Worm (Caenorhabditis elegans): ENCODE measurements around the gene F52C6.3.

ce11 chrII:1924459-1924858, at the start of gene F52C6.3:
- no peak for TF ChIP-seq lsy-2 (tag; optimal IDR thresholded peaks at IDR 0.05)
- TF ChIP-seq snpc-4 (tag; optimal IDR thresholded peaks at IDR 0.05) = no peak
- TF ChIP-seq M03D4.4 (tag; optimal IDR thresholded peaks at IDR 0.05) = no peak
- no peak for TF ChIP-seq unc-62 (GFP tag; optimal IDR thresholded peaks at IDR 0.05)
- no peak for TF ChIP-seq ceh-39 (tag; optimal IDR thresholded peaks at IDR 0.05)
- TF ChIP-seq ces-1 (GFP tag; optimal IDR thresholded peaks at IDR 0.05) = no peak
- no peak for TF ChIP-seq bed-3 (GFP tag; optimal IDR thresholded peaks at IDR 0.05)

All from whole organism, mixed stage, embryonic.